Worm (Caenorhabditis elegans): ENCODE data around the gene F38H4.4.

Gene F38H4.4

ce11 chrIV:11809047-11809446 lies 39.0 kb upstream of the F38H4.4 start:
- TF ChIP-seq lsy-2 (tag; optimal IDR thresholded peaks at IDR 0.05) (peak in 1 of 2 experiments; percentile 1), sma-9 (GFP tag; optimal IDR thresholded peaks at IDR 0.05) (peak; percentile 81), sma-9 (tag; optimal IDR thresholded peaks at IDR 0.05) (no peak), dmd-4 (tag; optimal IDR thresholded peaks at IDR 0.05) (no peak), crh-2 (tag; optimal IDR thresholded peaks at IDR 0.05) (peak; percentile 21), fos-1 (tag; optimal IDR thresholded peaks at IDR 0.05) (peak; percentile 22), sma-3 (GFP tag; optimal IDR thresholded peaks at IDR 0.05) (no peak), lin-13 (GFP tag; optimal IDR thresholded peaks at IDR 0.05) (no peak), lin-11 (tag; optimal IDR thresholded peaks at IDR 0.05) (no peak), sem-4 (tag; optimal IDR thresholded peaks at IDR 0.05) (no peak), nhr-21 (tag; optimal IDR thresholded peaks at IDR 0.05) (peak; percentile 39), ztf-1 (GFP tag; conservative IDR thresholded peaks at IDR 0.05) (no peak), elt-1 (tag; optimal IDR thresholded peaks at IDR 0.05) (no peak), snpc-4 (tag; optimal IDR thresholded peaks at IDR 0.05) (no peak), ztf-11 (tag; optimal IDR thresholded peaks at IDR 0.05) (no peak), blmp-1 (tag; optimal IDR thresholded peaks at IDR 0.05; ENCODE audit: insufficient read depth) (peak; percentile 17)

ce11 chrIV:11809708-11810114 lies 38.4 kb upstream of the F38H4.4 start:
- no peak for TF ChIP-seq ztf-1 (GFP tag; conservative IDR thresholded peaks at IDR 0.05)
- TF ChIP-seq nhr-21 (tag; optimal IDR thresholded peaks at IDR 0.05), result peak; percentile 67
- peak; percentile 71 for TF ChIP-seq zag-1 (tag; optimal IDR thresholded peaks at IDR 0.05)
- TF ChIP-seq sem-4 (tag; optimal IDR thresholded peaks at IDR 0.05), result peak; percentile 76
- peak; percentile 48 for TF ChIP-seq egl-27 (tag; optimal IDR thresholded peaks at IDR 0.05)
- TF ChIP-seq crh-2 (tag; optimal IDR thresholded peaks at IDR 0.05), result peak; percentile 82
- TF ChIP-seq nhr-12 (tag; optimal IDR thresholded peaks at IDR 0.05), result no peak
- TF ChIP-seq ztf-4 (tag; optimal IDR thresholded peaks at IDR 0.05), result peak; percentile 72
- TF ChIP-seq nhr-25 (tag; optimal IDR thresholded peaks at IDR 0.05), result peak; percentile 64
- peak; percentile 50 for TF ChIP-seq lin-11 (tag; optimal IDR thresholded peaks at IDR 0.05)
- TF ChIP-seq nhr-6 (tag; optimal IDR thresholded peaks at IDR 0.05), result peak; percentile 74
- TF ChIP-seq mbf-1 (tag; optimal IDR thresholded peaks at IDR 0.05), result no peak
- TF ChIP-seq lin-13 (GFP tag; optimal IDR thresholded peaks at IDR 0.05), result peak; percentile 51
- TF ChIP-seq sma-9 (GFP tag; optimal IDR thresholded peaks at IDR 0.05), result peak; percentile 89
- no peak for TF ChIP-seq sma-9 (tag; optimal IDR thresholded peaks at IDR 0.05)
- peak; percentile 96 for TF ChIP-seq C34F6.9 (tag; optimal IDR thresholded peaks at IDR 0.05)
- no peak for TF ChIP-seq peb-1 (tag; optimal IDR thresholded peaks at IDR 0.05)
- peak; percentile 37 for TF ChIP-seq ceh-82 (tag; optimal IDR thresholded peaks at IDR 0.05)
- no peak for TF ChIP-seq unc-39 (tag; optimal IDR thresholded peaks at IDR 0.05)
- peak; percentile 87 for TF ChIP-seq F13H6.1 (tag; optimal IDR thresholded peaks at IDR 0.05)
- no peak for TF ChIP-seq ceh-16 (tag; optimal IDR thresholded peaks at IDR 0.05)
- TF ChIP-seq unc-62 (GFP tag; optimal IDR thresholded peaks at IDR 0.05), result peak; percentile 54
- TF ChIP-seq unc-55 (GFP tag; optimal IDR thresholded peaks at IDR 0.05), result peak; percentile 89
- peak; percentile 76 for TF ChIP-seq Y55F3AM.14 (GFP tag; optimal IDR thresholded peaks at IDR 0.05)
- TF ChIP-seq sma-3 (GFP tag; optimal IDR thresholded peaks at IDR 0.05), result peak; percentile 19
- peak; percentile 80 for TF ChIP-seq mab-5 (tag; optimal IDR thresholded peaks at IDR 0.05)
- TF ChIP-seq mdl-1 (tag; optimal IDR thresholded peaks at IDR 0.05), result peak; percentile 20 to 34
- TF ChIP-seq blmp-1 (tag; optimal IDR thresholded peaks at IDR 0.05; ENCODE audit: insufficient read depth), result peak; percentile 53
- peak; percentile 35 to 78 for TF ChIP-seq lsy-2 (tag; optimal IDR thresholded peaks at IDR 0.05)
- no peak for TF ChIP-seq nhr-237 (tag; optimal IDR thresholded peaks at IDR 0.05)
- TF ChIP-seq dmd-4 (tag; optimal IDR thresholded peaks at IDR 0.05), result no peak
- TF ChIP-seq nhr-129 (tag; optimal IDR thresholded peaks at IDR 0.05), result peak; percentile 93
- peak; percentile 56 for TF ChIP-seq fos-1 (tag; optimal IDR thresholded peaks at IDR 0.05)

- TF ChIP-seq sma-9 (GFP tag; optimal IDR thresholded peaks at IDR 0.05) (peak; percentile 41), sma-9 (tag; optimal IDR thresholded peaks at IDR 0.05) (no peak), lsy-2 (tag; optimal IDR thresholded peaks at IDR 0.05) (peak in 1 of 2 experiments; percentile 10), lin-13 (GFP tag; optimal IDR thresholded peaks at IDR 0.05) (no peak), unc-39 (tag; optimal IDR thresholded peaks at IDR 0.05) (no peak)
These were observed 36.0 kb upstream of the F38H4.4 start for ce11 chrIV:11812017-11812416.

- TF ChIP-seq lin-11 (tag; optimal IDR thresholded peaks at IDR 0.05) (no peak), elt-1 (tag; optimal IDR thresholded peaks at IDR 0.05) (no peak), mdl-1 (tag; optimal IDR thresholded peaks at IDR 0.05) (peak in 1 of 2 experiments; percentile 20)
These were observed 34.2 kb upstream of the F38H4.4 start, which contains the start of gene M117.1 for ce11 chrIV:11813901-11814300. TSS of gene M117.1 (plus strand) at chrIV:11814247.

Measured in whole organism, L2 larva.